Worm (Caenorhabditis elegans): ENCODE measurements around the gene F54D5.15.
A peak's percentile ranks its signal among the peaks of the same experiment; 100 is the strongest.

Gene F54D5.15

DNA sequence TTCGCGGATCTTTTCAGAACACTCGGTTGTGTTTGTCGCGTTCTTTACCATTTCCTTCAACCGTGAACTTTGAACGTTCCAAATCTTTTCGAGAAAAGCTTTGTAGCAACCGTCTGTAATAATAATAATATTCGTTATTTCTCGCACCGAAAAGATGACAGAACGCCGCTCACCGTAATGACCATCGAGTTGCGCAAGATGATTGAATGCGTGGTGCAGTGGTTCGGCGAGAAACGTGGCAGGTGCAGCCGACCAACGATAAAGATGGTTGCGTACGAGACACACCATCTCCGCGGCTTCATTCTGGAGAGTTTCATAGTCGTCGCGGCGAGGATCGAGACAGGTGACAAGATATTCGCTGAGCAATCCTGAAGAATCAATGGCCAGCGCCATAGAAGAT lies 21.1 kb downstream of the F54D5.15 start:
- TF ChIP-seq F13C5.2 (tag; optimal IDR thresholded peaks at IDR 0.05) (no peak), scrt-1 (GFP tag; IDR thresholded peaks at IDR 0.05) (0 out of 2 replicates have a peak, but pooled peaks have one; percentile 12), hmg-4 (GFP tag; optimal IDR thresholded peaks at IDR 0.05) (peak; percentile 38), pes-1 (GFP tag; IDR thresholded peaks at IDR 0.05) (no peak)

DNA sequence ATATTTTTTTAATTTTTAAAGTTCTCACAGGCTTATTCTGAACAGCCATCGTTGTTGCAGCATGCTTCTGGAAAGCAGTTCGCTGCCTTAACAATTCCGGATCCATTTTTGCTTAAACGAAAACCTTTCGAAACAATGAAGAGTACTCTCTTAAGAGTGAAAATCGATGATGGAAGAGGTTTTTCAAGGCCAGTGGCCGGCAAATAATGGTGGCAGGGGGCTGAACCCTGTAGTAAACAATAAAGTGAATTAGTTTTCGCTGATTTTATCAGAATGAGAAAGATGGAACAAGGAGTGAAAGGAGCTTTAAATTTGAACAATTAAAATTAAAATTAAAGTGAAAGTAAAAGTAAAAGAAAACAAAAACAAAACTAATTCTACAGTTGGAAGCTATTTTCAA lies 21.6 kb downstream of the F54D5.15 start, which contains the start of gene gtf-2E2:
TSS of gene gtf-2E2 (minus strand) at position 111 of the 400 bp plus-strand sequence.
- TF ChIP-seq ceh-13 (GFP tag; optimal IDR thresholded peaks at IDR 0.05) (no peak), ceh-36 (tag; optimal IDR thresholded peaks at IDR 0.05) (no peak), tbx-11 (GFP tag; IDR thresholded peaks at IDR 0.05) (no peak), sea-1 (GFP tag; conservative IDR thresholded peaks at IDR 0.05) (no peak), hmbx-1 (tag; optimal IDR thresholded peaks at IDR 0.05) (no peak), flt-1 (GFP tag; IDR thresholded peaks at IDR 0.05) (no peak), tbx-37 (GFP tag; conservative IDR thresholded peaks at IDR 0.05) (no peak), scrt-1 (GFP tag; IDR thresholded peaks at IDR 0.05) (no peak), F13C5.2 (tag; optimal IDR thresholded peaks at IDR 0.05) (no peak), tra-4 (tag; optimal IDR thresholded peaks at IDR 0.05) (no peak), ets-7 (tag; optimal IDR thresholded peaks at IDR 0.05) (no peak), aly-1 (tag; optimal IDR thresholded peaks at IDR 0.05) (no peak), hmg-4 (GFP tag; optimal IDR thresholded peaks at IDR 0.05) (no peak)

DNA sequence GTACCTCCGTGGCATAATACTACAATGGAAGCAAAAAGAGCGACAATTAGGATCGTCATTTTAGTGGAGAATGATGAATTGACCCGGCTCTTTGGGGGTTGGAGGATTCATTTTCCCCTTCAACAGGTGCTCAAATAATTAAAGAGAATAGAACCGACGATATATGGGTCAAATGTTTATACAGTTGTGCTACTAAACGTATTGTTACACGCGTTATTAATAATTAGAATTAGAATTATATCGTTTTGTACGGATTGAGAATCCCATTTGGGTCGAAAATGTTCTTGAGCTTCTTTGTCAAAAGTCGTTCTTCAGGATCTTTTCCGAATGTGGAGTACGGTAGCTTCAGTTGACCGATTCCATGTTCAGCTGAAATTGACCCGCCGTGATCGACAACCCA lies 25.3 kb downstream of the F54D5.15 start, which contains the start of gene Y62F5A.9:
TSS of gene Y62F5A.9 (minus strand) at position 101 of the 400 bp plus-strand sequence.
- TF ChIP-seq tbx-37 (GFP tag; conservative IDR thresholded peaks at IDR 0.05) = no peak

DNA sequence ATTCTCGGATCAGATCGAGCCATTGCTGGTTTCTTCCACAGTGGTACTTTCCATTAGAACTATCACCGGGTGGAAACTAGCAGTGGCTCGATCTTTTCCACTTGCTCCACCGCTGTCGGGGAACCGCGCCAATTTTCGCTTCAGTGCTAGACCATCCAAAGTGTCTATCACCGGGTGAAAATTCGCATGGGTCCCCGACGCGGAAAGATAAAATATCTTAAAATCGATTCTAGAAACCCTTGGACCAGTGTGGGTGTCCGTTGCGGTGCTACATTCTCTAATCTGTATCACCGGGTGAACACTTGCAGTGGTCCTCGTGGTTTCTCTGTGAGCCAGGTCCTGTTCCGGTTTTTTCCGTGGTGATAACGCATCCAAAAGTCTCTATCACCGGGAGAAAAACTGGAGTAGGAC lies 26.4 kb downstream of the F54D5.15 start:
- TF ChIP-seq hmg-4 (GFP tag; optimal IDR thresholded peaks at IDR 0.05) (peak; percentile 69), ets-7 (tag; optimal IDR thresholded peaks at IDR 0.05) (no peak), ceh-36 (tag; optimal IDR thresholded peaks at IDR 0.05) (peak; percentile 32), F13C5.2 (tag; optimal IDR thresholded peaks at IDR 0.05) (no peak), hmbx-1 (tag; optimal IDR thresholded peaks at IDR 0.05) (peak; percentile 66), tra-4 (tag; optimal IDR thresholded peaks at IDR 0.05) (no peak), hnd-1 (tag; optimal IDR thresholded peaks at IDR 0.05) (no peak), scrt-1 (GFP tag; IDR thresholded peaks at IDR 0.05) (no peak), ceh-13 (GFP tag; optimal IDR thresholded peaks at IDR 0.05) (no peak), pes-1 (GFP tag; IDR thresholded peaks at IDR 0.05) (peak; percentile 71), tbx-11 (GFP tag; IDR thresholded peaks at IDR 0.05) (no peak), ama-1 (optimal IDR thresholded peaks at IDR 0.05) (peak; percentile 98), tbx-37 (GFP tag; conservative IDR thresholded peaks at IDR 0.05) (no peak), sea-1 (GFP tag; conservative IDR thresholded peaks at IDR 0.05) (peak; percentile 46; the same call in 1 of the 2 replicates), flt-1 (GFP tag; IDR thresholded peaks at IDR 0.05) (peak; percentile 9; the same call in 1 of the 2 replicates), B0310.2 (tag; optimal IDR thresholded peaks at IDR 0.05) (peak; percentile 76), aly-1 (tag; optimal IDR thresholded peaks at IDR 0.05) (no peak)

DNA sequence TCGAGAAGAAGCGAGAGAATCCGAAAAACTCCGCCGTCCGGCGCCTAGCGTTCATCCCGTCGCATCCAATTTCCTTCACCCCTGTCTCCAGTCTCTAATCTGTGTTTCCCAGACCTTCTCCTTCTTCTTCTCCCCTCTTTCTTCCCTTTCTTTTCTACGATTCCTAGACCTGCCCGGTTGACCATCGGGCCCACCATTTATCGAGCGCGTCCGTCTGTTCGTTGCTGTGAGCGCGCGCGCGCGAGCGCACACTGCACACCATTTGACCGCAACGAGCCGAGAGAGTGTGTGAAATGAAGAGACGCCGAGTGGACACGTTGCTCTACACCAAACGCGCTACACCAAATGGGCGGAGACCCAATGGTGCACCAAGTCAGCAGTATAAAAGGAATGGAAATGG lies 26.9 kb downstream of the F54D5.15 start:
- TF ChIP-seq ceh-13 (GFP tag; optimal IDR thresholded peaks at IDR 0.05) (no peak), hmg-4 (GFP tag; optimal IDR thresholded peaks at IDR 0.05) (peak; percentile 43), ets-7 (tag; optimal IDR thresholded peaks at IDR 0.05) (peak; percentile 33), aly-1 (tag; optimal IDR thresholded peaks at IDR 0.05) (no peak)

DNA sequence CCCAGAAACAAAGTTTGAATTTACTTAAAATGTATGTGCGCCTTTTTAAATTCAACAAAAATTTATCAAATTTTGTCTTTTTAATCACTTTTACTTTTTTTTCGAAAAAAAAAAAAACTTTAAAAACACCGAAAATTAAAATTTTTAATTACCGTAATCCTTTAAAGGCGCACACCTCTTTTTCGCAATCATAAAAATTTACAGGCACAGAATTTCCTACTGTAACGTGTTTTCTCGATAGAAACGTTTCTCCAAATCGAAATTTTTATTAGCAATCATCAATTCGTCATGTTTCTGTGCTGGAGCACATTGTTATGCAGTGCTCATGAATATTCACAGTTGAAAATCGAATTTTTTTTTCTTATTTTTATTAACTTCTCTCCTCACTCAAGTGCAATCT lies 27.5 kb downstream of the F54D5.15 start:
- TF ChIP-seq hmbx-1 (tag; optimal IDR thresholded peaks at IDR 0.05) (no peak), scrt-1 (GFP tag; IDR thresholded peaks at IDR 0.05) (no peak)

DNA sequence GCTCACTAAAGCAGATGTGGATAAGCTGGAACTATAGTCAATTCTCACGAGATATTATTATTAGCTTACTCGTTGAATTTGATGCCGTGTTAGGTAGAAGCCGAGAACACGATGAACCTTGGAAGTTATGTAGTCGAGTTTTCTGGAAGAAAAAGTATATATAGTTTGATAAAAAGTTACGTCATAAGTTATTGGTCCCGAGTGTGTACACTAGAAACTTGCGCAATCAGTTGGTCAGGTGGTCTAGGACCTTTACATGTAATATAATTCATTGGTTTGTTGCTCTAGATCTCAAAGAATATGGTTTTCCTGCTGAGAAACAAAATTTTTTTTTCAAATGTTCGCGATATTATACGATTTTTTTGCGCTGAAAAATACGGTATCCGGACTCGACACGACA lies 28.1 kb downstream of the F54D5.15 start:
- TF ChIP-seq sea-1 (GFP tag; conservative IDR thresholded peaks at IDR 0.05) (no peak), flt-1 (GFP tag; IDR thresholded peaks at IDR 0.05) (no peak), tra-4 (tag; optimal IDR thresholded peaks at IDR 0.05) (no peak), F13C5.2 (tag; optimal IDR thresholded peaks at IDR 0.05) (no peak), tbx-37 (GFP tag; conservative IDR thresholded peaks at IDR 0.05) (no peak), hmbx-1 (tag; optimal IDR thresholded peaks at IDR 0.05) (no peak), scrt-1 (GFP tag; IDR thresholded peaks at IDR 0.05) (no peak), hmg-4 (GFP tag; optimal IDR thresholded peaks at IDR 0.05) (no peak)

DNA sequence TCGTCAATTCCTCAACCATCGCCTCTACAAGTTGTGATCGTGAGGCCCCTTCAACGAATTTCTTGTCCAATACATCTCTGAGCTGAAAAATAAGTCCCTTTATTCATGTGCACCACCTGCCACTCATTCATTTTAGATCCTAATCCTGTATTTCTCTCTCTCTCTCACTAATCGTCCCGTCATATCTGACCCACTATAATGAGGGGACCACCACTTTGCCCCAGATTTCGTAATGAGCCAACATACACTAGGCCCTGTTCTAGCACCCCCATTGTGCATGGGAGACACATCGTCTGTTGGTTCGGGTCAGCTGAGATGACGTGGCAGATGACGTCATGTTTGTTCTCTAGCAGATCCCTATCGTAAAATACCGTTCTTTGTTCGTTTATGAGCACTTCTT lies 28.6 kb downstream of the F54D5.15 start:
- TF ChIP-seq hmg-4 (GFP tag; optimal IDR thresholded peaks at IDR 0.05) (peak; percentile 74), hmbx-1 (tag; optimal IDR thresholded peaks at IDR 0.05) (no peak), scrt-1 (GFP tag; IDR thresholded peaks at IDR 0.05) (no peak), ama-1 (optimal IDR thresholded peaks at IDR 0.05) (no peak), tbx-37 (GFP tag; conservative IDR thresholded peaks at IDR 0.05) (0 out of 2 replicates have a peak, but pooled peaks have one; percentile 4), pes-1 (GFP tag; IDR thresholded peaks at IDR 0.05) (0 out of 2 replicates have a peak, but pooled peaks have one; percentile 7), ets-7 (tag; optimal IDR thresholded peaks at IDR 0.05) (no peak), tra-4 (tag; optimal IDR thresholded peaks at IDR 0.05) (no peak), ceh-36 (tag; optimal IDR thresholded peaks at IDR 0.05) (peak; percentile 11), flt-1 (GFP tag; IDR thresholded peaks at IDR 0.05) (peak; percentile 35; the same call in 1 of the 2 replicates), sea-1 (GFP tag; conservative IDR thresholded peaks at IDR 0.05) (peak; percentile 56; the same call in 1 of the 2 replicates), ceh-13 (GFP tag; optimal IDR thresholded peaks at IDR 0.05) (no peak), hnd-1 (tag; optimal IDR thresholded peaks at IDR 0.05) (no peak)
